Worm (Caenorhabditis elegans) whole organism, L4/young adult: ENCODE measurements around the gene H38K22.9.
A peak's percentile ranks its signal among the peaks of the same experiment; 100 is the strongest.

Source experiments
- W03F9.2 ChIP-seq: fragments of 150-350 bp; optimal IDR thresholded peaks from 2 replicates; lab custom pipeline; 2014; ENCODE audit warnings: missing biosample characterization, missing genetic modification characterization
- dao-5 ChIP-seq: sonication (generic microtip); optimal IDR thresholded peaks from 2 replicates; lab custom pipeline; 2016; ENCODE audit warnings: missing genotype, missing genetic modification characterization, moderate library complexity, missing compliant biosample characterization
- him-1 ChIP-seq: sonication (generic microtip); optimal IDR thresholded peaks from 2 replicates; lab custom pipeline; 2016; ENCODE audit warnings: missing genotype, missing genetic modification reagents, missing genetic modification characterization, missing compliant biosample characterization

ce11 chrIII:4281955-4282618 is 41.9 kb upstream of the H38K22.9 start:
- peak; percentile 97 for TF ChIP-seq him-1 (tag; lab: Kevin White, UChicago)
- TF ChIP-seq W03F9.2 (tag; lab: Kevin White, UChicago): peak; percentile 89
- TF ChIP-seq dao-5: peak; percentile 89
